Worm (Caenorhabditis elegans) whole organism, L4 larva: Measurements from ENCODE around the gene F35F10.7.

Source experiments
- F10B5.3 ChIP-seq: sonication (generic microtip); optimal IDR thresholded peaks from 2 replicates; lab custom pipeline; 2016; ENCODE audit warnings: mild to moderate bottlenecking, missing genetic modification characterization, missing compliant biosample characterization
- F37D6.2 ChIP-seq: sonication (generic microtip); optimal IDR thresholded peaks from 2 replicates; lab custom pipeline; 2016; ENCODE audit warnings: mild to moderate bottlenecking, missing genetic modification characterization, missing compliant biosample characterization
- F44E2.7 ChIP-seq: fragments of 200-800 bp; sonication (Bioruptor generic); IDR thresholded peaks from 2 replicates; pipeline ENCODE4 v2.1.2; 2022; ENCODE audit warnings: missing genetic modification characterization, missing compliant biosample characterization
- R02D3.7 ChIP-seq: fragments of 150-350 bp; sonication (generic microtip); optimal IDR thresholded peaks from 3 replicates; lab custom pipeline; 2014; ENCODE audit warnings: missing biosample characterization, missing genetic modification characterization
- T20F7.1 ChIP-seq: fragments of 200-800 bp; sonication (Bioruptor generic); optimal IDR thresholded peaks from 2 replicates; lab custom pipeline; 2018; ENCODE audit warnings: mild to moderate bottlenecking, missing genetic modification characterization, missing compliant biosample characterization
- T26A8.4 ChIP-seq: fragments of 200-800 bp; sonication (Bioruptor generic); IDR thresholded peaks from 2 replicates; pipeline ENCODE4 v1.3.6; 2022; ENCODE audit warnings: missing genetic modification characterization, missing compliant biosample characterization
- Y48G9A.11 ChIP-seq: fragments of 200-800 bp; sonication (Bioruptor generic); IDR thresholded peaks from 2 replicates; pipeline ENCODE4 v1.3.6; 2022; ENCODE audit warnings: missing genetic modification reagents, missing genetic modification characterization, missing compliant biosample characterization
- aly-2 ChIP-seq: sonication (generic microtip); optimal IDR thresholded peaks from 2 replicates; lab custom pipeline; 2018; ENCODE audit warnings: missing biosample characterization, missing genetic modification characterization
- ama-1 ChIP-seq: fragments of 150-350 bp; optimal IDR thresholded peaks from 2 replicates; lab custom pipeline; 2014; ENCODE audit warnings: inconsistent platforms, mixed read lengths
- ceh-28 ChIP-seq: fragments of 150-350 bp; optimal IDR thresholded peaks from 2 replicates; lab custom pipeline; 2014; ENCODE audit warnings: missing biosample characterization, missing genetic modification reagents, missing genetic modification characterization
- ceh-32 ChIP-seq: sonication (generic microtip); optimal IDR thresholded peaks from 2 replicates; lab custom pipeline; 2016; ENCODE audit warnings: mild to moderate bottlenecking, missing genetic modification characterization, missing compliant biosample characterization; ENCODE audit not compliant: poor library complexity
- ceh-82 ChIP-seq: sonication (generic microtip); optimal IDR thresholded peaks from 2 replicates; lab custom pipeline; 2017; ENCODE audit warnings: missing biosample characterization, missing genetic modification characterization
- ces-1 ChIP-seq: fragments of 150-350 bp; sonication (generic microtip); optimal IDR thresholded peaks from 4 replicates; lab custom pipeline; 2014; ENCODE audit warnings: missing biosample characterization, missing genetic modification reagents, missing genetic modification characterization
- daf-19 ChIP-seq: fragments of 200-800 bp; sonication (Bioruptor generic); conservative IDR thresholded peaks from 2 replicates; pipeline ENCODE4 v1.3.6; 2022; ENCODE audit warnings: missing genetic modification characterization, missing compliant biosample characterization
- daf-8 ChIP-seq: fragments of 200-800 bp; sonication (Bioruptor generic); IDR thresholded peaks from 2 replicates; pipeline ENCODE4 v1.3.6; 2022; ENCODE audit warnings: missing genetic modification characterization, missing compliant biosample characterization
- dmd-9 ChIP-seq: fragments of 200-800 bp; sonication (Bioruptor generic); IDR thresholded peaks from 2 replicates; pipeline ENCODE4 v1.3.6; 2022; ENCODE audit warnings: missing genetic modification reagents, missing genetic modification characterization, missing compliant biosample characterization
- dpl-1 ChIP-seq: fragments of 150-350 bp; optimal IDR thresholded peaks from 2 replicates; lab custom pipeline; 2014; ENCODE audit warnings: missing biosample characterization, missing genetic modification reagents, missing genetic modification characterization
- dve-1 ChIP-seq: sonication (generic microtip); optimal IDR thresholded peaks from 2 replicates; lab custom pipeline; 2017; ENCODE audit warnings: antibody characterized with exemption, mild to moderate bottlenecking, missing genetic modification characterization, missing compliant biosample characterization; ENCODE audit not compliant: insufficient read depth
- egl-43 ChIP-seq: fragments of 200-800 bp; sonication (Bioruptor generic); IDR thresholded peaks from 2 replicates; pipeline ENCODE4 v1.3.6; 2022; ENCODE audit warnings: missing genetic modification reagents, missing genetic modification characterization, missing compliant biosample characterization
- fkh-10 ChIP-seq: fragments of 150-350 bp; optimal IDR thresholded peaks from 2 replicates; lab custom pipeline; 2014; ENCODE audit warnings: missing biosample characterization, missing genetic modification reagents, missing genetic modification characterization
- fos-1 ChIP-seq: fragments of 150-350 bp; optimal IDR thresholded peaks from 2 replicates; lab custom pipeline; 2014; ENCODE audit warnings: missing biosample characterization, missing genetic modification characterization
- hmg-1.1 ChIP-seq: fragments of 200-800 bp; sonication (Bioruptor generic); IDR thresholded peaks from 2 replicates; pipeline ENCODE4 v1.3.6; 2022; ENCODE audit warnings: missing genetic modification reagents, missing genetic modification characterization, missing compliant biosample characterization
- lin-38 ChIP-seq: fragments of 200-800 bp; sonication (Bioruptor generic); IDR thresholded peaks from 2 replicates; pipeline ENCODE4 v1.3.6; 2022; ENCODE audit warnings: missing genetic modification reagents, missing genetic modification characterization, missing compliant biosample characterization
- lir-3 ChIP-seq: sonication (generic microtip); optimal IDR thresholded peaks from 2 replicates; lab custom pipeline; 2016; ENCODE audit warnings: mild to moderate bottlenecking, missing genetic modification characterization, missing compliant biosample characterization
- madf-9 ChIP-seq: fragments of 200-800 bp; sonication (Bioruptor generic); conservative IDR thresholded peaks from 2 replicates; pipeline ENCODE4 v1.3.6; 2022; ENCODE audit warnings: missing genetic modification reagents, missing genetic modification characterization, missing compliant biosample characterization
- mep-1 ChIP-seq: fragments of 150-350 bp; sonication (generic microtip); optimal IDR thresholded peaks from 3 replicates; lab custom pipeline; 2014; ENCODE audit warnings: missing biosample characterization, missing genetic modification characterization
- mxl-3 ChIP-seq: fragments of 200-800 bp; sonication (Bioruptor generic); optimal IDR thresholded peaks from 2 replicates; lab custom pipeline; 2018; ENCODE audit warnings: mild to moderate bottlenecking, missing genetic modification characterization, missing compliant biosample characterization
- nhr-10 ChIP-seq: fragments of 150-350 bp; optimal IDR thresholded peaks from 2 replicates; lab custom pipeline; 2014; ENCODE audit warnings: missing biosample characterization, missing genetic modification characterization
- nhr-102 ChIP-seq: sonication (generic microtip); optimal IDR thresholded peaks from 2 replicates; lab custom pipeline; 2016; ENCODE audit warnings: mild to moderate bottlenecking, missing genetic modification characterization, moderate library complexity, missing compliant biosample characterization
- nhr-25 ChIP-seq: sonication (generic microtip); optimal IDR thresholded peaks from 2 replicates; lab custom pipeline; 2017; ENCODE audit warnings: missing genetic modification characterization, mild to moderate bottlenecking, missing compliant biosample characterization, antibody characterized with exemption, moderate library complexity, borderline replicate concordance; ENCODE audit not compliant: insufficient read depth
- nhr-48 ChIP-seq: sonication (generic microtip); optimal IDR thresholded peaks from 2 replicates; lab custom pipeline; 2016; ENCODE audit warnings: mild to moderate bottlenecking, missing genetic modification characterization, missing compliant biosample characterization
- sdz-12 ChIP-seq: fragments of 200-800 bp; sonication (Bioruptor generic); optimal IDR thresholded peaks from 2 replicates; lab custom pipeline; 2018; ENCODE audit warnings: mild to moderate bottlenecking, missing genetic modification characterization, missing compliant biosample characterization
- skn-1 ChIP-seq: fragments of 150-350 bp; optimal IDR thresholded peaks from 2 replicates; lab custom pipeline; 2014; ENCODE audit warnings: missing biosample characterization, missing genetic modification characterization
- snpc-1.2 ChIP-seq: fragments of 200-800 bp; sonication (Bioruptor generic); IDR thresholded peaks from 2 replicates; pipeline ENCODE4 v1.3.6; 2022; ENCODE audit warnings: missing genetic modification reagents, missing genetic modification characterization, missing compliant biosample characterization
- spr-3 ChIP-seq: fragments of 200-800 bp; sonication (Bioruptor generic); optimal IDR thresholded peaks from 2 replicates; lab custom pipeline; 2018; ENCODE audit warnings: mild to moderate bottlenecking, missing genetic modification characterization, missing compliant biosample characterization
- unc-39 ChIP-seq: sonication (generic microtip); optimal IDR thresholded peaks from 2 replicates; lab custom pipeline; 2017; ENCODE audit warnings: missing biosample characterization, missing genetic modification characterization
- unc-62 ChIP-seq, 3 experiments: fragments of 150-350 bp in 1 of 3; sonication (generic microtip); optimal IDR thresholded peaks in 2 of 3; peaks in 1 of 3; 1 replicate in 1 of 3; 2 replicates in 2 of 3; lab custom pipeline; 2014 to 2017; ENCODE audit warnings: missing biosample characterization in 3 of 3, missing genetic modification characterization in 3 of 3, missing genetic modification reagents in 3 of 3, missing genotype in 1 of 3

F35F10.7 gene

ce11 chrV:3256809-3257208 is 30.4 kb downstream of the F35F10.7 start:
- TF ChIP-seq ceh-28 (no peak), T20F7.1 (no peak), T26A8.4 (GFP tag; lab: Robert Waterston, UW) (no peak), unc-62 (GFP tag; optimal IDR thresholded peaks at IDR 0.05 in 1 of 2; lab: Kevin White, UChicago) (no peak), unc-62 (tag; optimal IDR thresholded peaks at IDR 0.05; lab: Kevin White, UChicago) (no peak), spr-3 (GFP tag; lab: Kevin White, UChicago) (no peak), sdz-12 (GFP tag; lab: Kevin White, UChicago) (no peak), mep-1 (no peak), unc-39 (tag; lab: Kevin White, UChicago) (no peak), hmg-1.1 (no peak), nhr-25 (tag; lab: Kevin White, UChicago) (no peak), fkh-10 (no peak), dve-1 (tag; lab: Kevin White, UChicago) (no peak), egl-43 (no peak), ceh-82 (tag; lab: Kevin White, UChicago) (no peak), daf-19 (GFP tag; lab: Robert Waterston, UW) (no peak), ces-1 (GFP tag; lab: Kevin White, UChicago) (no peak), F37D6.2 (tag; lab: Kevin White, UChicago) (no peak)

ce11 chrV:3256051-3256450 is 31.2 kb downstream of the F35F10.7 start, which contains the start of gene srt-63:
srt-63 (minus strand) TSS chrV:3256151.
- TF ChIP-seq F10B5.3 (no peak), ama-1 (lab: Kevin White, UChicago) (no peak), ceh-28 (no peak), Y48G9A.11 (GFP tag; lab: Robert Waterston, UW) (no peak), lin-38 (GFP tag; lab: Robert Waterston, UW) (no peak), dmd-9 (GFP tag; lab: Robert Waterston, UW) (no peak), egl-43 (no peak)

ce11 chrV:3250153-3250552 is 37.1 kb downstream of the F35F10.7 start, which contains the start of gene T28A11.13:
T28A11.13 (minus strand) TSS chrV:3250253.
- TF ChIP-seq madf-9 (GFP tag; lab: Robert Waterston, UW): no peak
- no peak for TF ChIP-seq nhr-48
- no peak for TF ChIP-seq daf-8 (GFP tag; lab: Robert Waterston, UW)
- no peak for TF ChIP-seq snpc-1.2 (GFP tag; lab: Robert Waterston, UW)
- TF ChIP-seq fos-1 (tag; lab: Kevin White, UChicago): no peak
- TF ChIP-seq dpl-1 (GFP tag; lab: Kevin White, UChicago): no peak
- no peak for TF ChIP-seq R02D3.7 (tag; lab: Kevin White, UChicago)
- no peak for TF ChIP-seq T20F7.1
- TF ChIP-seq lir-3 (tag; lab: Kevin White, UChicago): no peak
- no peak for TF ChIP-seq aly-2 (tag; lab: Kevin White, UChicago)
- TF ChIP-seq dmd-9 (GFP tag; lab: Robert Waterston, UW): no peak
- TF ChIP-seq nhr-10 (tag; lab: Kevin White, UChicago): no peak
- TF ChIP-seq mxl-3 (GFP tag; lab: Kevin White, UChicago): no peak
- TF ChIP-seq nhr-102 (tag; lab: Kevin White, UChicago): no peak
- no peak for TF ChIP-seq ceh-32 (tag; lab: Kevin White, UChicago)
- no peak for TF ChIP-seq ama-1 (lab: Kevin White, UChicago)
- no peak for TF ChIP-seq skn-1 (tag; lab: Kevin White, UChicago)
- no peak for TF ChIP-seq F44E2.7
